Worm (Caenorhabditis elegans): Measurements from ENCODE around the gene Y38H6C.24.

Gene Y38H6C.24

DNA sequence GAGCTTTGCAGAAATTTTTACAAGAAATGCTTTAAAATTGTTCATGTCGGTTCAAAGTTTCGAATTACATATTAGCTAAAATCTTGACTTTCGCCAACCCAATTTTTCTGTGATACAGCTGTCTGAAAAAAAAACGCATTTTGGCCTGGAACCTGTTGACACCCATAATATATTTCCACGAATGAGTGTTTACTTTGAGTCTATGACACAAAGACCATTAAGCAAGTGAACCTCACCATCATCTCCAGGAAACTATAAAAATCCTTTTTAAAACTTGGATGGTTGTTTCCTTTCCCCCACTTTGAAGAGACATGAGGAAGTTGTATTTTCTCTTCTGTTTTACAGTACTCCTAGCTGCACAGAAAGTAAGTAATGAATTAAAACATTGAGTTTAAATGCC is 48.1 kb downstream of the Y38H6C.24 start, which contains the start of gene clec-263:
Gene clec-263, plus strand, starts transcription at position 301 of the 400 bp plus-strand sequence.
- TF ChIP-seq ets-4 (tag; optimal IDR thresholded peaks at IDR 0.05) (no peak), hlh-8 (tag; optimal IDR thresholded peaks at IDR 0.05) (no peak)

- no peak for TF ChIP-seq elt-2 (tag; optimal IDR thresholded peaks at IDR 0.05)
- no peak for TF ChIP-seq ceh-24 (tag; optimal IDR thresholded peaks at IDR 0.05)
- no peak for TF ChIP-seq ceh-48 (tag; optimal IDR thresholded peaks at IDR 0.05)
- no peak for TF ChIP-seq sox-4 (tag; optimal IDR thresholded peaks at IDR 0.05)
- no peak for TF ChIP-seq dmd-4 (tag; optimal IDR thresholded peaks at IDR 0.05; ENCODE audit: borderline replicate concordance)
- no peak for TF ChIP-seq mec-3 (tag; optimal IDR thresholded peaks at IDR 0.05; ENCODE audit: borderline replicate concordance)
- TF ChIP-seq C38D4.7 (GFP tag; optimal IDR thresholded peaks at IDR 0.05) = no peak
- TF ChIP-seq tbx-2 (tag; optimal IDR thresholded peaks at IDR 0.05) = no peak
- no peak for TF ChIP-seq pax-1 (tag; optimal IDR thresholded peaks at IDR 0.05)
- no peak for TF ChIP-seq pqm-1 (tag; optimal IDR thresholded peaks at IDR 0.05)
- TF ChIP-seq unc-55 (GFP tag; optimal IDR thresholded peaks at IDR 0.05) = no peak
- TF ChIP-seq ceh-19 (GFP tag; optimal IDR thresholded peaks at IDR 0.05) = no peak
- no peak for TF ChIP-seq pat-9 (tag; optimal IDR thresholded peaks at IDR 0.05)
- TF ChIP-seq ets-4 (tag; optimal IDR thresholded peaks at IDR 0.05) = no peak
- TF ChIP-seq unc-3 (GFP tag; conservative IDR thresholded peaks at IDR 0.05) = no peak
- TF ChIP-seq unc-3 (tag; optimal IDR thresholded peaks at IDR 0.05) = no peak
- no peak for TF ChIP-seq ceh-2 (tag; optimal IDR thresholded peaks at IDR 0.05)
- no peak for TF ChIP-seq syd-9 (tag; optimal IDR thresholded peaks at IDR 0.05)
- TF ChIP-seq fax-1 (tag; optimal IDR thresholded peaks at IDR 0.05) = no peak
These were observed 48.6 kb downstream of the Y38H6C.24 start for ce11 chrV:20574872-20575271.
